Fruit fly (Drosophila melanogaster): Measurements from ENCODE around the gene RpL24.
A peak's percentile ranks its signal among the peaks of the same experiment; 100 is the strongest.

Gene RpL24

dm6 chr2L:13378488-13378964 lies 16.4 kb downstream of the RpL24 start, which contains the start of the genes CG9302 and beta'COP:
TSS of gene CG9302 (minus strand) at chr2L:13378538.
TSS of gene beta'COP (plus strand) at chr2L:13378902.
- no peak for TF ChIP-seq Hr4 (GFP tag; optimal IDR thresholded peaks at IDR 0.05)
- peak; percentile 72 for TF ChIP-seq acj6 (GFP tag; optimal IDR thresholded peaks at IDR 0.05)
- no peak for TF ChIP-seq CG9139 (GFP tag; optimal IDR thresholded peaks at IDR 0.05)
- peak; percentile 14; the same call in 1 of the 2 replicates for TF ChIP-seq CG11294 (GFP tag; IDR thresholded peaks at IDR 0.05)
- TF ChIP-seq Ets21C (GFP tag; optimal IDR thresholded peaks at IDR 0.05) = no peak
- TF ChIP-seq achi (GFP tag; optimal IDR thresholded peaks at IDR 0.05) = peak; percentile 80
- TF ChIP-seq dsx (GFP tag; optimal IDR thresholded peaks at IDR 0.05; ENCODE audit: poor library complexity, severe bottlenecking) = peak; percentile 56
- TF ChIP-seq OdsH (GFP tag; optimal IDR thresholded peaks at IDR 0.05) = peak; percentile 74
- TF ChIP-seq fkh (GFP tag; optimal IDR thresholded peaks at IDR 0.05) = no peak
- no peak for TF ChIP-seq CG16779 (tag; optimal IDR thresholded peaks at IDR 0.05)
- TF ChIP-seq CG6276 (GFP tag; optimal IDR thresholded peaks at IDR 0.05) = no peak
- TF ChIP-seq CG11762 (GFP tag; optimal IDR thresholded peaks at IDR 0.05; ENCODE audit: insufficient read depth) = peak; percentile 32
- TF ChIP-seq Ets96B (tag; optimal IDR thresholded peaks at IDR 0.05) = peak; percentile 60
- no peak for TF ChIP-seq Smox (GFP tag; optimal IDR thresholded peaks at IDR 0.05)
- TF ChIP-seq esn (GFP tag; optimal IDR thresholded peaks at IDR 0.05) = peak; percentile 67
- TF ChIP-seq CG11902 (GFP tag; optimal IDR thresholded peaks at IDR 0.05) = peak; percentile 55
- TF ChIP-seq Eip78C (GFP tag) = no peak
- no peak for TF ChIP-seq CG1621 (tag; optimal IDR thresholded peaks at IDR 0.05)
- peak; percentile 47 for TF ChIP-seq Gug (GFP tag; IDR thresholded peaks at IDR 0.05)
- TF ChIP-seq fd59A (GFP tag; optimal IDR thresholded peaks at IDR 0.05) = peak; percentile 16
- TF ChIP-seq CG6163 (GFP tag; IDR thresholded peaks at IDR 0.05) = no peak
- TF ChIP-seq CG6854 (GFP tag; optimal IDR thresholded peaks at IDR 0.05) = no peak
- no peak for TF ChIP-seq ss (GFP tag; optimal IDR thresholded peaks at IDR 0.05)
- no peak for TF ChIP-seq CG8119 (GFP tag; IDR thresholded peaks at IDR 0.05)
- no peak for TF ChIP-seq topi (GFP tag; optimal IDR thresholded peaks at IDR 0.05)
- no peak for TF ChIP-seq Hr39 (GFP tag; optimal IDR thresholded peaks at IDR 0.05)
- TF ChIP-seq pdm3 (GFP tag; optimal IDR thresholded peaks at IDR 0.05) = no peak
- peak; percentile 45 for TF ChIP-seq CG6792 (GFP tag; optimal IDR thresholded peaks at IDR 0.05)
- TF ChIP-seq fd85E (GFP tag; optimal IDR thresholded peaks at IDR 0.05) = no peak
- peak; percentile 21 for TF ChIP-seq Eip93F (GFP tag; optimal IDR thresholded peaks at IDR 0.05)
- no peak for TF ChIP-seq CG10669 (GFP tag; optimal IDR thresholded peaks at IDR 0.05)
- no peak for TF ChIP-seq Sox102F (GFP tag; optimal IDR thresholded peaks at IDR 0.05)
- TF ChIP-seq Sox14 (GFP tag; optimal IDR thresholded peaks at IDR 0.05) = no peak
- no peak for TF ChIP-seq Eip75B (GFP tag; optimal IDR thresholded peaks at IDR 0.05)
- TF ChIP-seq dac (GFP tag; optimal IDR thresholded peaks at IDR 0.05) = no peak
- TF ChIP-seq spab (GFP tag; optimal IDR thresholded peaks at IDR 0.05) = no peak
- no peak for TF ChIP-seq CG7368 (GFP tag; optimal IDR thresholded peaks at IDR 0.05)
- peak; percentile 78 for TF ChIP-seq CG3032 (tag; optimal IDR thresholded peaks at IDR 0.05)
- TF ChIP-seq svp (GFP tag) = no peak
- TF ChIP-seq Hr38 (GFP tag; optimal IDR thresholded peaks at IDR 0.05) = no peak
- no peak for TF ChIP-seq CG32006 (GFP tag; optimal IDR thresholded peaks at IDR 0.05)
- peak; percentile 71 for TF ChIP-seq lz (GFP tag; optimal IDR thresholded peaks at IDR 0.05)
- TF ChIP-seq cyc (GFP tag; optimal IDR thresholded peaks at IDR 0.05) = peak; percentile 46
- TF ChIP-seq Blimp-1 (GFP tag; optimal IDR thresholded peaks at IDR 0.05) = no peak
- TF ChIP-seq CG4318 (GFP tag; optimal IDR thresholded peaks at IDR 0.05) = no peak
- TF ChIP-seq CG10631 (GFP tag; optimal IDR thresholded peaks at IDR 0.05) = peak; percentile 79
- peak; percentile 61 for TF ChIP-seq CG31627 (GFP tag; optimal IDR thresholded peaks at IDR 0.05)
- TF ChIP-seq Sox15 (GFP tag; optimal IDR thresholded peaks at IDR 0.05) = peak; percentile 66
- peak; percentile 28; the same call in 1 of the 3 replicates for TF ChIP-seq eg (GFP tag; IDR thresholded peaks at IDR 0.05)
- TF ChIP-seq CG6808 (GFP tag; optimal IDR thresholded peaks at IDR 0.05) = no peak
- no peak for TF ChIP-seq Lpt (GFP tag; optimal IDR thresholded peaks at IDR 0.05)
- TF ChIP-seq CG15336 (GFP tag; IDR thresholded peaks at IDR 0.05) = no peak
- no peak for TF ChIP-seq net (GFP tag; optimal IDR thresholded peaks at IDR 0.05)

Data from whole organism, prepupa.